Fruit fly (Drosophila melanogaster) whole organism, embryonic: ENCODE data around the gene CG10467.

Source experiments
- CG10462 ChIP-seq: fragments of 200-800 bp; sonication (Bioruptor generic); optimal IDR thresholded peaks from 2 replicates; lab custom pipeline; 2016; ENCODE audit warnings: missing biosample characterization, missing genetic modification characterization
- CG11560 ChIP-seq: fragments of 200-800 bp; sonication (Bioruptor generic); IDR thresholded peaks from 3 replicates; pipeline ENCODE4 v1.3.6; 2022; ENCODE audit warnings: missing biosample characterization, missing genetic modification characterization
- CG12942 ChIP-seq: fragments of 200-800 bp; sonication (Bioruptor generic); optimal IDR thresholded peaks from 3 replicates; lab custom pipeline; 2016; ENCODE audit warnings: missing biosample characterization, missing genetic modification characterization
- CG13123 ChIP-seq: fragments of 200-800 bp; sonication (Bioruptor generic); optimal IDR thresholded peaks from 2 replicates; lab custom pipeline; 2016; ENCODE audit warnings: missing biosample characterization, missing genetic modification characterization
- CG13287 ChIP-seq: fragments of 200-800 bp; sonication (Bioruptor generic); IDR thresholded peaks from 2 replicates; pipeline ENCODE4 v1.3.6; 2022; ENCODE audit warnings: missing biosample characterization, missing genetic modification characterization; ENCODE audit not compliant: partially characterized antibody
- CG13296 ChIP-seq: fragments of 200-800 bp; sonication (Bioruptor generic); optimal IDR thresholded peaks from 3 replicates; lab custom pipeline; 2018; ENCODE audit warnings: missing biosample characterization, mild to moderate bottlenecking, missing genetic modification characterization
- CG14014 ChIP-seq: fragments of 200-800 bp; sonication (Bioruptor generic); IDR thresholded peaks from 2 replicates; pipeline ENCODE4 v1.3.6; 2022; ENCODE audit warnings: missing biosample characterization, missing genetic modification characterization
- CG14441 ChIP-seq: fragments of 200-800 bp; sonication (Bioruptor generic); IDR thresholded peaks from 2 replicates; pipeline ENCODE4 v1.3.6; 2022; ENCODE audit warnings: missing biosample characterization, missing genetic modification characterization
- CG14965 ChIP-seq: fragments of 200-800 bp; sonication (Bioruptor generic); optimal IDR thresholded peaks from 2 replicates; lab custom pipeline; 2016; ENCODE audit warnings: missing biosample characterization, missing genetic modification characterization, borderline replicate concordance
- CG15073 ChIP-seq: fragments of 200-800 bp; sonication (Bioruptor generic); optimal IDR thresholded peaks from 2 replicates; lab custom pipeline; 2016; ENCODE audit warnings: missing biosample characterization, missing genetic modification characterization
- CG15696 ChIP-seq: fragments of 200-800 bp; sonication (Bioruptor generic); optimal IDR thresholded peaks from 2 replicates; lab custom pipeline; 2019; ENCODE audit warnings: missing biosample characterization, mild to moderate bottlenecking, missing genetic modification characterization, moderate library complexity
- CG17359 ChIP-seq: fragments of 200-800 bp; sonication (Bioruptor generic); optimal IDR thresholded peaks from 3 replicates; lab custom pipeline; 2018; ENCODE audit warnings: missing biosample characterization, mild to moderate bottlenecking, missing genetic modification characterization, moderate library complexity
- CG17829 ChIP-seq: fragments of 200-800 bp; optimal IDR thresholded peaks from 2 replicates; lab custom pipeline; 2019; ENCODE audit warnings: missing biosample characterization, mild to moderate bottlenecking, missing genetic modification characterization, moderate library complexity
- CG1832 ChIP-seq: fragments of 200-800 bp; sonication (Bioruptor generic); optimal IDR thresholded peaks from 2 replicates; lab custom pipeline; 2017; ENCODE audit warnings: missing biosample characterization, mild to moderate bottlenecking, missing genetic modification characterization, inconsistent platforms
- CG3065 ChIP-seq: fragments of 200-800 bp; sonication (Bioruptor generic); optimal IDR thresholded peaks from 2 replicates; lab custom pipeline; 2016; ENCODE audit warnings: missing biosample characterization, missing genetic modification characterization
- CG34376 ChIP-seq: fragments of 200-800 bp; sonication (Bioruptor generic); optimal IDR thresholded peaks from 2 replicates; lab custom pipeline; 2018; ENCODE audit warnings: missing biosample characterization, mild to moderate bottlenecking, missing genetic modification characterization
- CG3838 ChIP-seq: fragments of 200-800 bp; sonication (Bioruptor generic); optimal IDR thresholded peaks from 3 replicates; lab custom pipeline; 2016; ENCODE audit warnings: missing biosample characterization, missing genetic modification characterization
- CG4854 ChIP-seq: fragments of 200-800 bp; sonication (Bioruptor generic); optimal IDR thresholded peaks from 2 replicates; lab custom pipeline; 2016; ENCODE audit warnings: missing biosample characterization, missing genetic modification characterization, inconsistent platforms
- CG5245 ChIP-seq: fragments of 200-800 bp; sonication (Bioruptor generic); optimal IDR thresholded peaks from 3 replicates; lab custom pipeline; 2016; ENCODE audit warnings: missing biosample characterization, missing genetic modification characterization
- CG6689 ChIP-seq: fragments of 200-800 bp; sonication (Bioruptor generic); IDR thresholded peaks from 2 replicates; pipeline ENCODE4 v1.3.6; 2022; ENCODE audit warnings: missing biosample characterization, missing genetic modification characterization
- CG6813 ChIP-seq: fragments of 200-800 bp; sonication (Bioruptor generic); optimal IDR thresholded peaks from 2 replicates; lab custom pipeline; 2017; ENCODE audit warnings: missing biosample characterization, missing genetic modification characterization, mild to moderate bottlenecking, moderate library complexity, missing genetic modification reagents
- CG7357 ChIP-seq: fragments of 200-800 bp; sonication (Bioruptor generic); IDR thresholded peaks from 3 replicates; pipeline ENCODE4 v1.3.6; 2022; ENCODE audit warnings: missing biosample characterization, missing genetic modification characterization
- CG9876 ChIP-seq: fragments of 200-800 bp; sonication (Bioruptor generic); optimal IDR thresholded peaks from 2 replicates; lab custom pipeline; 2016; ENCODE audit warnings: missing biosample characterization, missing genetic modification characterization
- Dad ChIP-seq: fragments of 200-800 bp; sonication (Bioruptor generic); optimal IDR thresholded peaks from 3 replicates; lab custom pipeline; 2016; ENCODE audit warnings: missing biosample characterization, missing genetic modification characterization
- ERR ChIP-seq: fragments of 200-800 bp; sonication (Bioruptor generic); optimal IDR thresholded peaks from 2 replicates; lab custom pipeline; 2016; ENCODE audit warnings: missing biosample characterization, missing genetic modification characterization
- Gug ChIP-seq: fragments of 200-800 bp; sonication (Bioruptor generic); IDR thresholded peaks from 4 replicates; pipeline ENCODE4 v1.3.6; 2022; ENCODE audit warnings: missing biosample characterization, missing genetic modification characterization
- Hr39 ChIP-seq: fragments of >200 bp; optimal IDR thresholded peaks from 2 replicates; lab custom pipeline; 2017
- Hsf ChIP-seq: fragments of 200-800 bp; sonication (Bioruptor generic); optimal IDR thresholded peaks from 3 replicates; lab custom pipeline; 2016; ENCODE audit warnings: missing biosample characterization, missing genetic modification characterization
- Max ChIP-seq: fragments of 200-800 bp; sonication (Bioruptor generic); optimal IDR thresholded peaks from 2 replicates; lab custom pipeline; 2016; ENCODE audit warnings: missing biosample characterization, mild to moderate bottlenecking, missing genetic modification characterization
- Oli ChIP-seq: fragments of 200-800 bp; sonication (Bioruptor generic); optimal IDR thresholded peaks from 2 replicates; lab custom pipeline; 2018; ENCODE audit warnings: missing biosample characterization, mild to moderate bottlenecking, missing genetic modification characterization, moderate library complexity
- Optix ChIP-seq: fragments of 200-800 bp; sonication (Bioruptor generic); IDR thresholded peaks from 3 replicates; pipeline ENCODE4 v1.3.6; 2022; ENCODE audit warnings: missing biosample characterization, missing genetic modification characterization
- Poxn ChIP-seq: fragments of 200-800 bp; sonication (Bioruptor generic); IDR thresholded peaks from 2 replicates; pipeline ENCODE4 v1.3.6; 2022; ENCODE audit warnings: missing biosample characterization, missing genetic modification characterization
- Sry-δ ChIP-seq: fragments of 200-800 bp; sonication (Bioruptor generic); optimal IDR thresholded peaks from 2 replicates; lab custom pipeline; 2016; ENCODE audit warnings: missing biosample characterization, missing genetic modification characterization
- btn ChIP-seq: fragments of 200-800 bp; sonication (Bioruptor generic); optimal IDR thresholded peaks from 2 replicates; lab custom pipeline; 2016; ENCODE audit warnings: missing biosample characterization, missing genetic modification characterization
- chif ChIP-seq, 2 experiments: fragments of 200-800 bp; sonication (Bioruptor generic); optimal IDR thresholded peaks; 3 replicates each; lab custom pipeline; 2016; ENCODE audit warnings: missing biosample characterization in 2 of 2, missing genetic modification characterization in 2 of 2
- danr ChIP-seq: fragments of 200-800 bp; sonication (Bioruptor generic); IDR thresholded peaks from 2 replicates; pipeline ENCODE4 v1.3.6; 2022; ENCODE audit warnings: missing biosample characterization, missing genetic modification characterization
- dmrt11E ChIP-seq: fragments of 200-800 bp; sonication (Bioruptor generic); optimal IDR thresholded peaks from 3 replicates; lab custom pipeline; 2018; ENCODE audit warnings: missing biosample characterization, mild to moderate bottlenecking, missing genetic modification characterization, moderate library complexity
- eve ChIP-seq, 2 experiments: fragments of >200 bp; optimal IDR thresholded peaks; 2 replicates each; lab custom pipeline; 2017; ENCODE audit warnings: missing biosample characterization in 2 of 2, missing genetic modification characterization in 2 of 2
- gce ChIP-seq: fragments of 200-800 bp; sonication (Bioruptor generic); IDR thresholded peaks from 3 replicates; pipeline ENCODE4 v1.3.6; 2022; ENCODE audit warnings: missing biosample characterization, missing genetic modification characterization
- gcm ChIP-seq: fragments of 200-800 bp; sonication (Bioruptor generic); optimal IDR thresholded peaks from 2 replicates; lab custom pipeline; 2019; ENCODE audit warnings: missing biosample characterization, mild to moderate bottlenecking, missing genetic modification characterization, moderate library complexity
- gfzf ChIP-seq: fragments of 200-800 bp; sonication (Bioruptor generic); optimal IDR thresholded peaks from 2 replicates; lab custom pipeline; 2016; ENCODE audit warnings: missing biosample characterization, mild to moderate bottlenecking, missing genetic modification characterization, moderate library complexity
- grn ChIP-seq: fragments of 200-800 bp; sonication (Bioruptor generic); optimal IDR thresholded peaks from 3 replicates; lab custom pipeline; 2017; ENCODE audit warnings: missing biosample characterization, missing genetic modification characterization
- nerfin-2 ChIP-seq: fragments of 200-800 bp; sonication (Bioruptor generic); IDR thresholded peaks from 2 replicates; pipeline ENCODE4 v1.3.6; 2022; ENCODE audit warnings: missing biosample characterization, missing genetic modification characterization; ENCODE audit not compliant: partially characterized antibody
- nmo ChIP-seq: fragments of 200-800 bp; sonication (Bioruptor generic); optimal IDR thresholded peaks from 2 replicates; lab custom pipeline; 2018; ENCODE audit warnings: missing biosample characterization, mild to moderate bottlenecking, missing genetic modification characterization, moderate library complexity
- pita ChIP-seq: fragments of 200-800 bp; sonication (Bioruptor generic); optimal IDR thresholded peaks from 2 replicates; lab custom pipeline; 2017; ENCODE audit warnings: missing biosample characterization, mild to moderate bottlenecking, missing genetic modification characterization
- row ChIP-seq: fragments of 200-800 bp; sonication (Bioruptor generic); IDR thresholded peaks from 3 replicates; pipeline ENCODE4 v1.3.6; 2022; ENCODE audit warnings: missing biosample characterization, missing genetic modification characterization
- sens-2 ChIP-seq: fragments of 200-800 bp; sonication (Bioruptor generic); IDR thresholded peaks from 2 replicates; pipeline ENCODE4 v1.3.6; 2022; ENCODE audit warnings: missing biosample characterization, missing genetic modification characterization
- tll ChIP-seq, 2 experiments: fragments of 200-800 bp in 1 of 2; fragments of >200 bp in 1 of 2; sonication (Bioruptor generic) in 1 of 2; optimal IDR thresholded peaks; 2 replicates each; lab custom pipeline; 2017 to 2019; ENCODE audit warnings: missing biosample characterization in 2 of 2, missing genetic modification characterization in 2 of 2, mild to moderate bottlenecking in 1 of 2, moderate library complexity in 1 of 2
- tup ChIP-seq: fragments of 200-800 bp; sonication (Bioruptor generic); optimal IDR thresholded peaks from 2 replicates; lab custom pipeline; 2016; ENCODE audit warnings: missing biosample characterization, mild to moderate bottlenecking, missing genetic modification characterization, moderate library complexity
- wek ChIP-seq: fragments of 200-800 bp; sonication (Bioruptor generic); optimal IDR thresholded peaks from 3 replicates; lab custom pipeline; 2018; ENCODE audit warnings: missing biosample characterization, mild to moderate bottlenecking, missing genetic modification characterization, moderate library complexity
- wor ChIP-seq: fragments of 200-800 bp; sonication (Bioruptor generic); IDR thresholded peaks from 2 replicates; pipeline ENCODE4 v1.3.6; 2022; ENCODE audit warnings: missing biosample characterization, missing genetic modification characterization

CG10467 gene

dm6 chr3L:6094697-6095096, at the start of gene CG10467, which contains the start of gene loj (continued):
- TF ChIP-seq row (peak; percentile 98), tll (GFP tag; optimal IDR thresholded peaks at IDR 0.05; lab: Kevin White, UChicago) (peak in 1 of 2 experiments; percentile 62), nmo (GFP tag; lab: Kevin White, UChicago) (peak; percentile 98), CG12942 (GFP tag; lab: Kevin White, UChicago) (peak; percentile 98), CG15696 (peak; percentile 98), CG13296 (peak; percentile 86), CG3065 (GFP tag; lab: Kevin White, UChicago) (peak; percentile 90), dmrt11E (tag; lab: Kevin White, UChicago) (peak; percentile 98), eve (GFP tag; optimal IDR thresholded peaks at IDR 0.05; lab: Kevin White, UChicago) (no peak), Max (peak; percentile 92), CG13287 (GFP tag; lab: Robert Waterston, UW) (peak; percentile 82), ERR (GFP tag; lab: Kevin White, UChicago) (peak; percentile 16), grn (GFP tag; lab: Kevin White, UChicago) (peak; percentile 67), Sry-δ (peak; percentile 91), pita (GFP tag; lab: Kevin White, UChicago) (no peak), CG1832 (GFP tag; lab: Kevin White, UChicago) (no peak), CG14014 (GFP tag; lab: Robert Waterston, UW) (peak; percentile 97), Dad (GFP tag; lab: Kevin White, UChicago) (peak; percentile 73), CG6689 (GFP tag; lab: Robert Waterston, UW) (peak; percentile 96), CG13123 (peak; percentile 92), gfzf (GFP tag; lab: Kevin White, UChicago) (no peak), wor (peak; percentile 95), CG15073 (peak; percentile 93), Optix (GFP tag; lab: Robert Waterston, UW) (peak; percentile 88), gce (peak; percentile 90), Hsf (peak; percentile 94), CG11560 (peak; percentile 91), CG14965 (GFP tag; lab: Kevin White, UChicago) (no peak), CG3838 (peak; percentile 86), danr (GFP tag; lab: Robert Waterston, UW) (peak; percentile 93), nerfin-2 (GFP tag; lab: Robert Waterston, UW) (0 out of 2 replicates have a peak, but pooled peaks have one; percentile 15), btn (no peak), CG14441 (GFP tag; lab: Robert Waterston, UW) (peak; percentile 98), CG10462 (GFP tag; lab: Kevin White, UChicago) (peak; percentile 90), wek (GFP tag; lab: Kevin White, UChicago) (no peak), Oli (tag; lab: Kevin White, UChicago) (peak; percentile 95), tup (GFP tag; lab: Kevin White, UChicago) (peak; percentile 88), CG17359 (tag; lab: Kevin White, UChicago) (peak; percentile 96), CG5245 (GFP tag; lab: Kevin White, UChicago) (peak; percentile 93), CG7357 (GFP tag; lab: Robert Waterston, UW) (peak; percentile 92), chif (GFP tag; optimal IDR thresholded peaks at IDR 0.05; lab: Kevin White, UChicago) (peak; percentile 78 to 88), CG17829 (tag; lab: Kevin White, UChicago) (peak; percentile 96), CG9876 (GFP tag; lab: Kevin White, UChicago) (peak; percentile 79), Hr39 (lab: Kevin White, UChicago) (no peak), CG34376 (GFP tag; lab: Kevin White, UChicago) (peak; percentile 75), Poxn (peak; percentile 93), sens-2 (GFP tag; lab: Robert Waterston, UW) (peak; percentile 87), Gug (GFP tag; lab: Robert Waterston, UW) (peak; percentile 98), gcm (peak; percentile 88), CG4854 (peak; percentile 86), CG6813 (GFP tag; lab: Kevin White, UChicago) (peak; percentile 80)
